Fruit fly (Drosophila melanogaster): ENCODE data around the gene ph-p.

- no peak for TF ChIP-seq CG8478 (optimal IDR thresholded peaks at IDR 0.05)
- no peak for TF ChIP-seq CTCF (optimal IDR thresholded peaks at IDR 0.05)
Observed at dm6 chrX:2165394-2165793, 27.2 kb upstream of the ph-p start.
